Fruit fly (Drosophila melanogaster) whole organism, embryonic: ENCODE results near the gene Pink1.

ENCODE experiments used
- Atf3 ChIP-seq: fragments of 200-800 bp; sonication (Bioruptor generic); optimal IDR thresholded peaks from 3 replicates; lab custom pipeline; 2016; ENCODE audit warnings: missing biosample characterization, missing genetic modification characterization
- Blimp-1 ChIP-seq: fragments of 200-800 bp; sonication (Bioruptor generic); optimal IDR thresholded peaks from 3 replicates; lab custom pipeline; 2018; ENCODE audit warnings: missing biosample characterization, missing genetic modification characterization, mild to moderate bottlenecking, moderate library complexity, missing genetic modification reagents
- CG1024 ChIP-seq: fragments of 200-800 bp; sonication (Bioruptor generic); IDR thresholded peaks from 2 replicates; pipeline ENCODE4 v1.3.6; 2022; ENCODE audit warnings: missing biosample characterization, missing genetic modification characterization
- CG10959 ChIP-seq: fragments of 200-800 bp; sonication (Bioruptor generic); IDR thresholded peaks from 2 replicates; pipeline ENCODE4 v1.3.6; 2022; ENCODE audit warnings: missing biosample characterization, missing genetic modification characterization
- CG11398 ChIP-seq: fragments of 200-800 bp; sonication (Bioruptor generic); optimal IDR thresholded peaks from 2 replicates; lab custom pipeline; 2016; ENCODE audit warnings: missing biosample characterization, missing genetic modification characterization
- CG12744 ChIP-seq: fragments of 200-800 bp; sonication (Bioruptor generic); optimal IDR thresholded peaks from 2 replicates; lab custom pipeline; 2016; ENCODE audit warnings: missing biosample characterization, missing genetic modification characterization
- CG14965 ChIP-seq: fragments of 200-800 bp; sonication (Bioruptor generic); optimal IDR thresholded peaks from 2 replicates; lab custom pipeline; 2016; ENCODE audit warnings: missing biosample characterization, missing genetic modification characterization, borderline replicate concordance
- CG15479 ChIP-seq: fragments of 200-800 bp; sonication (Bioruptor generic); optimal IDR thresholded peaks from 3 replicates; lab custom pipeline; 2019; ENCODE audit warnings: missing biosample characterization, mild to moderate bottlenecking, missing genetic modification characterization, moderate library complexity
- CG18262 ChIP-seq: fragments of 200-800 bp; optimal IDR thresholded peaks from 3 replicates; lab custom pipeline; 2019; ENCODE audit warnings: missing biosample characterization, mild to moderate bottlenecking, missing genetic modification characterization, moderate library complexity
- CG18619 ChIP-seq: fragments of 200-800 bp; sonication (Bioruptor generic); optimal IDR thresholded peaks from 3 replicates; lab custom pipeline; 2017; ENCODE audit warnings: missing biosample characterization, mild to moderate bottlenecking, missing genetic modification characterization
- CG2889 ChIP-seq: fragments of 200-800 bp; sonication (Bioruptor generic); IDR thresholded peaks from 3 replicates; pipeline ENCODE4 v1.3.6; 2022; ENCODE audit warnings: missing biosample characterization, missing genetic modification characterization
- CG32772 ChIP-seq: fragments of 200-800 bp; sonication (Bioruptor generic); IDR thresholded peaks from 2 replicates; pipeline ENCODE4 v1.3.6; 2022; ENCODE audit warnings: missing biosample characterization, missing genetic modification characterization
- CG4360 ChIP-seq: fragments of 200-800 bp; sonication (Bioruptor generic); IDR thresholded peaks from 2 replicates; pipeline ENCODE4 v1.3.6; 2022; ENCODE audit warnings: missing biosample characterization, missing genetic modification characterization
- CG7987 ChIP-seq: fragments of 200-800 bp; sonication (Bioruptor generic); optimal IDR thresholded peaks from 2 replicates; lab custom pipeline; 2018; ENCODE audit warnings: missing biosample characterization, mild to moderate bottlenecking, missing genetic modification characterization, moderate library complexity
- D19A ChIP-seq: fragments of 200-800 bp; optimal IDR thresholded peaks from 3 replicates; lab custom pipeline; 2019; ENCODE audit warnings: missing biosample characterization, mild to moderate bottlenecking, missing genetic modification characterization, moderate library complexity
- Dad ChIP-seq: fragments of 200-800 bp; sonication (Bioruptor generic); optimal IDR thresholded peaks from 3 replicates; lab custom pipeline; 2016; ENCODE audit warnings: missing biosample characterization, missing genetic modification characterization
- Dip3 ChIP-seq: fragments of 200-800 bp; sonication (Bioruptor generic); optimal IDR thresholded peaks from 3 replicates; lab custom pipeline; 2016; ENCODE audit warnings: missing biosample characterization, missing genetic modification characterization
- Dll ChIP-seq: fragments of 200-800 bp; sonication (Bioruptor generic); IDR thresholded peaks from 4 replicates; pipeline ENCODE4 v1.3.6; 2022; ENCODE audit warnings: missing biosample characterization, missing genetic modification characterization; ENCODE audit not compliant: partially characterized antibody
- E2f1 ChIP-seq: fragments of 200-800 bp; sonication (Bioruptor generic); IDR thresholded peaks from 2 replicates; pipeline ENCODE4 v1.3.6; 2022; ENCODE audit warnings: missing biosample characterization, missing genetic modification characterization
- Fer1 ChIP-seq: fragments of 200-800 bp; sonication (Bioruptor generic); optimal IDR thresholded peaks from 2 replicates; lab custom pipeline; 2017; ENCODE audit warnings: missing biosample characterization, mild to moderate bottlenecking, missing genetic modification characterization
- Gug ChIP-seq: fragments of 200-800 bp; sonication (Bioruptor generic); IDR thresholded peaks from 4 replicates; pipeline ENCODE4 v1.3.6; 2022; ENCODE audit warnings: missing biosample characterization, missing genetic modification characterization
- HLH3B ChIP-seq: fragments of 200-800 bp; sonication (Bioruptor generic); IDR thresholded peaks from 2 replicates; pipeline ENCODE4 v1.3.6; 2022; ENCODE audit warnings: missing biosample characterization, missing genetic modification characterization
- HmgZ ChIP-seq: fragments of 200-800 bp; sonication (Bioruptor generic); optimal IDR thresholded peaks from 2 replicates; lab custom pipeline; 2018; ENCODE audit warnings: missing biosample characterization, mild to moderate bottlenecking, missing genetic modification characterization
- Hr78 ChIP-seq, 2 experiments: fragments of 200-800 bp in 1 of 2; fragments of >200 bp in 1 of 2; sonication (Bioruptor generic) in 1 of 2; optimal IDR thresholded peaks; 2 replicates each; lab custom pipeline; 2017 to 2019; ENCODE audit warnings: missing biosample characterization in 2 of 2, missing genetic modification characterization in 2 of 2, mild to moderate bottlenecking in 1 of 2, moderate library complexity in 1 of 2
- Lhr ChIP-seq: fragments of 200-800 bp; sonication (Bioruptor generic); optimal IDR thresholded peaks from 3 replicates; lab custom pipeline; 2017; ENCODE audit warnings: mild to moderate bottlenecking, missing biosample characterization, missing genetic modification reagents, missing genetic modification characterization
- Max ChIP-seq: fragments of 200-800 bp; sonication (Bioruptor generic); optimal IDR thresholded peaks from 2 replicates; lab custom pipeline; 2016; ENCODE audit warnings: missing biosample characterization, mild to moderate bottlenecking, missing genetic modification characterization
- Poxn ChIP-seq: fragments of 200-800 bp; sonication (Bioruptor generic); IDR thresholded peaks from 2 replicates; pipeline ENCODE4 v1.3.6; 2022; ENCODE audit warnings: missing biosample characterization, missing genetic modification characterization
- Ssrp ChIP-seq: fragments of 200-800 bp; sonication (Bioruptor generic); optimal IDR thresholded peaks from 2 replicates; lab custom pipeline; 2018; ENCODE audit warnings: missing biosample characterization, mild to moderate bottlenecking, missing genetic modification characterization, moderate library complexity
- aop ChIP-seq: fragments of 200-800 bp; sonication (Bioruptor generic); IDR thresholded peaks from 2 replicates; pipeline ENCODE4 v1.3.6; 2022; ENCODE audit warnings: missing biosample characterization, missing genetic modification characterization
- ash1 ChIP-seq: fragments of 200-800 bp; sonication (Bioruptor generic); optimal IDR thresholded peaks from 2 replicates; lab custom pipeline; 2018; ENCODE audit warnings: missing biosample characterization, mild to moderate bottlenecking, missing genetic modification characterization
- bcd ChIP-seq: fragments of 200-800 bp; sonication (Bioruptor generic); optimal IDR thresholded peaks from 2 replicates; lab custom pipeline; 2017; ENCODE audit warnings: missing biosample characterization, mild to moderate bottlenecking, missing genetic modification characterization
- croc ChIP-seq: fragments of 200-800 bp; sonication (Bioruptor generic); conservative IDR thresholded peaks from 3 replicates; pipeline ENCODE4 v1.3.6; 2022; ENCODE audit warnings: missing biosample characterization, missing genetic modification characterization
- dimm ChIP-seq: fragments of 200-800 bp; sonication (Bioruptor generic); IDR thresholded peaks from 2 replicates; pipeline ENCODE4 v1.3.6; 2022; ENCODE audit warnings: missing biosample characterization, missing genetic modification characterization
- dm ChIP-seq: fragments of 200-800 bp; sonication (Bioruptor generic); optimal IDR thresholded peaks from 3 replicates; lab custom pipeline; 2016; ENCODE audit warnings: missing biosample characterization, missing genetic modification characterization
- fd3F ChIP-seq: fragments of 200-800 bp; sonication (Bioruptor generic); optimal IDR thresholded peaks from 2 replicates; lab custom pipeline; 2018; ENCODE audit warnings: missing biosample characterization, mild to moderate bottlenecking, missing genetic modification characterization, moderate library complexity
- fru ChIP-seq: fragments of >200 bp; optimal IDR thresholded peaks from 2 replicates; lab custom pipeline; 2017
- gcm2 ChIP-seq: fragments of 200-800 bp; sonication (Bioruptor generic); optimal IDR thresholded peaks from 2 replicates; lab custom pipeline; 2016; ENCODE audit warnings: missing biosample characterization, missing genetic modification characterization
- jing ChIP-seq: fragments of 200-800 bp; sonication (Bioruptor generic); optimal IDR thresholded peaks from 2 replicates; lab custom pipeline; 2018; ENCODE audit warnings: missing biosample characterization, mild to moderate bottlenecking, missing genetic modification characterization
- mirr ChIP-seq: fragments of 200-800 bp; sonication (Bioruptor generic); optimal IDR thresholded peaks from 3 replicates; lab custom pipeline; 2018; ENCODE audit warnings: missing biosample characterization, mild to moderate bottlenecking, missing genetic modification characterization
- pfk ChIP-seq: fragments of 200-800 bp; sonication (Bioruptor generic); optimal IDR thresholded peaks from 2 replicates; lab custom pipeline; 2018; ENCODE audit warnings: missing biosample characterization, mild to moderate bottlenecking, missing genetic modification characterization, moderate library complexity
- sens ChIP-seq: fragments of 200-800 bp; sonication (Bioruptor generic); peaks from one replicate; lab custom pipeline; 2016; ENCODE audit warnings: missing biosample characterization, missing genetic modification characterization
- sens-2 ChIP-seq: fragments of 200-800 bp; sonication (Bioruptor generic); IDR thresholded peaks from 2 replicates; pipeline ENCODE4 v1.3.6; 2022; ENCODE audit warnings: missing biosample characterization, missing genetic modification characterization
- shn ChIP-seq: fragments of 200-800 bp; sonication (Bioruptor generic); optimal IDR thresholded peaks from 3 replicates; lab custom pipeline; 2016; ENCODE audit warnings: missing biosample characterization, missing genetic modification characterization
- sima ChIP-seq: fragments of 200-800 bp; sonication (Bioruptor generic); optimal IDR thresholded peaks from 2 replicates; lab custom pipeline; 2016; ENCODE audit warnings: missing biosample characterization, missing genetic modification characterization
- sisA ChIP-seq: fragments of 200-800 bp; sonication (Bioruptor generic); IDR thresholded peaks from 2 replicates; pipeline ENCODE4 v1.3.6; 2022; ENCODE audit warnings: missing biosample characterization, missing genetic modification characterization
- sob ChIP-seq: fragments of 200-800 bp; sonication (Bioruptor generic); IDR thresholded peaks from 2 replicates; pipeline ENCODE4 v1.3.6; 2022; ENCODE audit warnings: missing biosample characterization, missing genetic modification characterization
- ttk ChIP-seq: fragments of 200-800 bp; sonication (Bioruptor generic); IDR thresholded peaks from 2 replicates; pipeline ENCODE4 v2.1.2; 2022; ENCODE audit warnings: missing biosample characterization, missing genetic modification characterization
- tx ChIP-seq: fragments of 200-800 bp; sonication (Bioruptor generic); optimal IDR thresholded peaks from 2 replicates; lab custom pipeline; 2016; ENCODE audit warnings: missing biosample characterization, missing genetic modification characterization
- unc-4 ChIP-seq: fragments of 200-800 bp; sonication (Bioruptor generic); IDR thresholded peaks from 2 replicates; pipeline ENCODE4 v1.3.6; 2022; ENCODE audit warnings: missing biosample characterization, missing genetic modification characterization; ENCODE audit not compliant: partially characterized antibody
- vnd ChIP-seq: fragments of 200-800 bp; sonication (Bioruptor generic); IDR thresholded peaks from 3 replicates; pipeline ENCODE4 v1.3.6; 2022; ENCODE audit warnings: missing biosample characterization, missing genetic modification characterization; ENCODE audit not compliant: partially characterized antibody
- yki ChIP-seq: fragments of >200 bp; optimal IDR thresholded peaks from 3 replicates; lab custom pipeline; 2018

Pink1 gene

dm6 chrX:6656023-6656594, 27.5 kb upstream of the Pink1 start (continued):
- TF ChIP-seq CG7987 (peak; percentile 40), D19A (peak; percentile 80), aop (GFP tag; lab: Robert Waterston, UW) (0 out of 2 replicates have a peak, but pooled peaks have one; percentile 31), dm (peak; percentile 71), mirr (peak; percentile 43), ash1 (GFP tag; lab: Kevin White, UChicago) (no peak), dimm (GFP tag; lab: Robert Waterston, UW) (peak; percentile 61; the same call in 1 of the 2 replicates), fru (lab: Kevin White, UChicago) (no peak), CG1024 (GFP tag; lab: Robert Waterston, UW) (peak; percentile 45; the same call in 1 of the 2 replicates), Blimp-1 (GFP tag; lab: Kevin White, UChicago) (peak; percentile 78), Dll (GFP tag; lab: Robert Waterston, UW) (no peak), sens-2 (GFP tag; lab: Robert Waterston, UW) (peak; percentile 46; the same call in 1 of the 2 replicates), jing (GFP tag; lab: Kevin White, UChicago) (peak; percentile 66), vnd (GFP tag; lab: Robert Waterston, UW) (no peak), Gug (GFP tag; lab: Robert Waterston, UW) (peak; percentile 72), HLH3B (GFP tag; lab: Robert Waterston, UW) (peak; percentile 79), CG18619 (GFP tag; lab: Kevin White, UChicago) (peak; percentile 87), pfk (no peak), CG10959 (GFP tag; lab: Robert Waterston, UW) (peak; percentile 51; the same call in 1 of the 2 replicates), tx (GFP tag; lab: Kevin White, UChicago) (peak; percentile 69), CG12744 (GFP tag; lab: Kevin White, UChicago) (peak; percentile 35), Dip3 (GFP tag; lab: Kevin White, UChicago) (peak; percentile 85), HmgZ (tag; lab: Kevin White, UChicago) (peak; percentile 81), sens (GFP tag; lab: Kevin White, UChicago) (peak; percentile 96), bcd (GFP tag; lab: Kevin White, UChicago) (peak; percentile 82), CG2889 (0 out of 3 replicates have a peak, but pooled peaks have one; percentile 48), Lhr (GFP tag; lab: Kevin White, UChicago) (peak; percentile 40), Poxn (GFP tag; lab: Robert Waterston, UW) (peak; percentile 55; the same call in 1 of the 2 replicates), fd3F (GFP tag; lab: Kevin White, UChicago) (peak; percentile 78), sob (GFP tag; lab: Robert Waterston, UW) (peak; percentile 80), shn (GFP tag; lab: Kevin White, UChicago) (peak; percentile 67), CG18262 (tag; lab: Kevin White, UChicago) (peak; percentile 85), Ssrp (tag; lab: Kevin White, UChicago) (peak; percentile 74), gcm2 (peak; percentile 70), E2f1 (GFP tag; lab: Robert Waterston, UW) (peak; percentile 78), Max (GFP tag; lab: Kevin White, UChicago) (peak; percentile 75), CG32772 (GFP tag; lab: Robert Waterston, UW) (peak; percentile 67), ttk (GFP tag; lab: Robert Waterston, UW) (peak; percentile 78), yki (no peak), Atf3 (GFP tag; lab: Kevin White, UChicago) (peak; percentile 60), unc-4 (GFP tag; lab: Robert Waterston, UW) (no peak), sisA (GFP tag; lab: Robert Waterston, UW) (peak; percentile 85), Fer1 (GFP tag; lab: Kevin White, UChicago) (peak; percentile 88), croc (GFP tag; lab: Robert Waterston, UW) (peak; percentile 60; the same call in 2 of the 3 replicates), CG14965 (peak; percentile 27), Hr78 (GFP tag; optimal IDR thresholded peaks at IDR 0.05; lab: Kevin White, UChicago) (peak in 1 of 2 experiments; percentile 50), sima (GFP tag; lab: Kevin White, UChicago) (peak; percentile 66), CG11398 (GFP tag; lab: Kevin White, UChicago) (peak; percentile 24), Dad (GFP tag; lab: Kevin White, UChicago) (peak; percentile 75), CG4360 (GFP tag; lab: Robert Waterston, UW) (no peak), CG15479 (no peak)
